Fruit fly (Drosophila melanogaster) whole organism, embryonic: ENCODE data around the gene Spn75F.

Source experiments
- Bgb ChIP-seq: fragments of 200-800 bp; sonication (Bioruptor generic); IDR thresholded peaks from 2 replicates; pipeline ENCODE4 v1.3.6; 2022; ENCODE audit warnings: missing biosample characterization, missing genetic modification characterization; ENCODE audit not compliant: partially characterized antibody
- Blimp-1 ChIP-seq: fragments of 200-800 bp; sonication (Bioruptor generic); optimal IDR thresholded peaks from 3 replicates; lab custom pipeline; 2018; ENCODE audit warnings: missing biosample characterization, missing genetic modification characterization, mild to moderate bottlenecking, moderate library complexity, missing genetic modification reagents
- CG10267 ChIP-seq: fragments of 200-800 bp; sonication (Bioruptor generic); optimal IDR thresholded peaks from 2 replicates; lab custom pipeline; 2018; ENCODE audit warnings: missing biosample characterization, mild to moderate bottlenecking, missing genetic modification characterization, moderate library complexity
- CG11504 ChIP-seq: fragments of 200-800 bp; sonication (Bioruptor generic); optimal IDR thresholded peaks from 3 replicates; lab custom pipeline; 2019; ENCODE audit warnings: missing biosample characterization, mild to moderate bottlenecking, missing genetic modification characterization, moderate library complexity
- CG11560 ChIP-seq: fragments of 200-800 bp; sonication (Bioruptor generic); IDR thresholded peaks from 3 replicates; pipeline ENCODE4 v1.3.6; 2022; ENCODE audit warnings: missing biosample characterization, missing genetic modification characterization
- CG12155 ChIP-seq: fragments of 200-800 bp; sonication (Bioruptor generic); optimal IDR thresholded peaks from 3 replicates; lab custom pipeline; 2016; ENCODE audit warnings: missing biosample characterization, missing genetic modification characterization
- CG12659 ChIP-seq: fragments of 200-800 bp; sonication (Bioruptor generic); optimal IDR thresholded peaks from 3 replicates; lab custom pipeline; 2017; ENCODE audit warnings: mild to moderate bottlenecking, missing biosample characterization, missing genetic modification reagents, missing genetic modification characterization
- CG13624 ChIP-seq: fragments of 200-800 bp; sonication (Bioruptor generic); optimal IDR thresholded peaks from 2 replicates; lab custom pipeline; 2016; ENCODE audit warnings: missing biosample characterization, missing genetic modification characterization
- CG13775 ChIP-seq: fragments of 200-800 bp; sonication (Bioruptor generic); optimal IDR thresholded peaks from 3 replicates; lab custom pipeline; 2017; ENCODE audit warnings: missing biosample characterization, mild to moderate bottlenecking, missing genetic modification characterization
- CG14965 ChIP-seq: fragments of 200-800 bp; sonication (Bioruptor generic); optimal IDR thresholded peaks from 2 replicates; lab custom pipeline; 2016; ENCODE audit warnings: missing biosample characterization, missing genetic modification characterization, borderline replicate concordance
- CG16815 ChIP-seq: fragments of 200-800 bp; sonication (Bioruptor generic); optimal IDR thresholded peaks from 3 replicates; lab custom pipeline; 2017; ENCODE audit warnings: missing biosample characterization, mild to moderate bottlenecking, missing genetic modification characterization
- CG17829 ChIP-seq: fragments of 200-800 bp; optimal IDR thresholded peaks from 2 replicates; lab custom pipeline; 2019; ENCODE audit warnings: missing biosample characterization, mild to moderate bottlenecking, missing genetic modification characterization, moderate library complexity
- CG7745 ChIP-seq: fragments of 200-800 bp; sonication (Bioruptor generic); optimal IDR thresholded peaks from 2 replicates; lab custom pipeline; 2018; ENCODE audit warnings: missing biosample characterization, mild to moderate bottlenecking, missing genetic modification characterization, moderate library complexity
- CG9609 ChIP-seq: fragments of 200-800 bp; sonication (Bioruptor generic); optimal IDR thresholded peaks from 3 replicates; lab custom pipeline; 2016; ENCODE audit warnings: missing biosample characterization, missing genetic modification characterization
- CG9817 ChIP-seq: fragments of 200-800 bp; sonication (Bioruptor generic); optimal IDR thresholded peaks from 2 replicates; lab custom pipeline; 2018; ENCODE audit warnings: missing biosample characterization, mild to moderate bottlenecking, missing genetic modification characterization, moderate library complexity
- Deaf1 ChIP-seq: fragments of 200-800 bp; optimal IDR thresholded peaks from 3 replicates; lab custom pipeline; 2019; ENCODE audit warnings: missing biosample characterization, mild to moderate bottlenecking, missing genetic modification characterization, moderate library complexity
- Dip3 ChIP-seq: fragments of 200-800 bp; sonication (Bioruptor generic); optimal IDR thresholded peaks from 3 replicates; lab custom pipeline; 2016; ENCODE audit warnings: missing biosample characterization, missing genetic modification characterization
- Doc3 ChIP-seq: fragments of 200-800 bp; sonication (Bioruptor generic); IDR thresholded peaks from 3 replicates; pipeline ENCODE4 v1.3.6; 2022; ENCODE audit warnings: missing biosample characterization, missing genetic modification characterization; ENCODE audit not compliant: partially characterized antibody
- Ets65A ChIP-seq: fragments of 200-800 bp; sonication (Bioruptor generic); peaks from one replicate; lab custom pipeline; 2016; ENCODE audit warnings: missing biosample characterization, missing genetic modification characterization
- Ets97D ChIP-seq: fragments of 200-800 bp; sonication (Bioruptor generic); optimal IDR thresholded peaks from 3 replicates; lab custom pipeline; 2016; ENCODE audit warnings: missing biosample characterization, missing genetic modification characterization
- HmgD ChIP-seq: fragments of 200-800 bp; sonication (Bioruptor generic); optimal IDR thresholded peaks from 3 replicates; lab custom pipeline; 2016; ENCODE audit warnings: missing biosample characterization, missing genetic modification characterization
- HmgZ ChIP-seq: fragments of 200-800 bp; sonication (Bioruptor generic); optimal IDR thresholded peaks from 2 replicates; lab custom pipeline; 2018; ENCODE audit warnings: missing biosample characterization, mild to moderate bottlenecking, missing genetic modification characterization
- Lhr ChIP-seq: fragments of 200-800 bp; sonication (Bioruptor generic); optimal IDR thresholded peaks from 3 replicates; lab custom pipeline; 2017; ENCODE audit warnings: mild to moderate bottlenecking, missing biosample characterization, missing genetic modification reagents, missing genetic modification characterization
- MBD-R2 ChIP-seq: fragments of 200-800 bp; sonication (Bioruptor generic); IDR thresholded peaks from 2 replicates; pipeline ENCODE4 v1.3.6; 2022; ENCODE audit warnings: missing biosample characterization, missing genetic modification characterization
- Neu2 ChIP-seq: fragments of 200-800 bp; sonication (Bioruptor generic); optimal IDR thresholded peaks from 3 replicates; lab custom pipeline; 2016; ENCODE audit warnings: missing biosample characterization, missing genetic modification characterization, borderline replicate concordance
- Scr ChIP-seq: fragments of 200-800 bp; sonication (Bioruptor generic); IDR thresholded peaks from 2 replicates; pipeline ENCODE4 v1.3.6; 2022; ENCODE audit warnings: missing biosample characterization, missing genetic modification characterization; ENCODE audit not compliant: partially characterized antibody
- Vsx1 ChIP-seq: fragments of 200-800 bp; sonication (Bioruptor generic); optimal IDR thresholded peaks from 2 replicates; lab custom pipeline; 2017; ENCODE audit warnings: missing biosample characterization, mild to moderate bottlenecking, missing genetic modification characterization, missing genetic modification reagents
- amos ChIP-seq: fragments of 200-800 bp; sonication (Bioruptor generic); IDR thresholded peaks from 2 replicates; pipeline ENCODE4 v1.3.6; 2022; ENCODE audit warnings: missing biosample characterization, missing genetic modification characterization; ENCODE audit not compliant: partially characterized antibody
- bab2 ChIP-seq: fragments of 200-800 bp; sonication (Bioruptor generic); optimal IDR thresholded peaks from 2 replicates; lab custom pipeline; 2016; ENCODE audit warnings: missing biosample characterization, missing genetic modification characterization
- cad ChIP-seq: fragments of >200 bp; optimal IDR thresholded peaks from 2 replicates; lab custom pipeline; 2017; ENCODE audit warnings: missing biosample characterization, missing genetic modification characterization
- caup ChIP-seq: fragments of 200-800 bp; sonication (Bioruptor generic); optimal IDR thresholded peaks from 3 replicates; lab custom pipeline; 2017; ENCODE audit warnings: missing biosample characterization, mild to moderate bottlenecking, missing genetic modification characterization, moderate library complexity; ENCODE audit not compliant: severe bottlenecking
- en ChIP-seq: fragments of 200-800 bp; sonication (Bioruptor generic); optimal IDR thresholded peaks from 2 replicates; lab custom pipeline; 2016; ENCODE audit warnings: missing biosample characterization, missing genetic modification characterization
- gcm ChIP-seq: fragments of 200-800 bp; sonication (Bioruptor generic); optimal IDR thresholded peaks from 2 replicates; lab custom pipeline; 2019; ENCODE audit warnings: missing biosample characterization, mild to moderate bottlenecking, missing genetic modification characterization, moderate library complexity
- hkb ChIP-seq, 2 experiments: fragments of 200-800 bp in 1 of 2; fragments of >200 bp in 1 of 2; sonication (Bioruptor generic) in 1 of 2; IDR thresholded peaks in 1 of 2; optimal IDR thresholded peaks in 1 of 2; 2 replicates each; pipeline versions ENCODE4 v1.3.6 to Lab custom; 2017 to 2022; ENCODE audit warnings: missing biosample characterization in 1 of 2, missing genetic modification characterization in 1 of 2
- ind ChIP-seq: fragments of 200-800 bp; sonication (Bioruptor generic); optimal IDR thresholded peaks from 3 replicates; lab custom pipeline; 2016; ENCODE audit warnings: missing biosample characterization, missing genetic modification characterization
- insv ChIP-seq, 2 experiments: fragments of 200-800 bp; sonication (Bioruptor generic); optimal IDR thresholded peaks; 3 replicates each; lab custom pipeline; 2016 to 2018; ENCODE audit warnings: missing biosample characterization in 2 of 2, missing genetic modification characterization in 2 of 2
- maf-S ChIP-seq: fragments of 200-800 bp; sonication (Bioruptor generic); optimal IDR thresholded peaks from 2 replicates; lab custom pipeline; 2016; ENCODE audit warnings: missing biosample characterization, missing genetic modification characterization
- oc ChIP-seq: fragments of 200-800 bp; sonication (Bioruptor generic); optimal IDR thresholded peaks from 2 replicates; lab custom pipeline; 2018; ENCODE audit warnings: missing biosample characterization, mild to moderate bottlenecking, missing genetic modification characterization, moderate library complexity
- psq ChIP-seq: fragments of 200-800 bp; sonication (Bioruptor generic); optimal IDR thresholded peaks from 2 replicates; lab custom pipeline; 2017; ENCODE audit warnings: missing biosample characterization, missing genetic modification characterization
- slbo ChIP-seq: fragments of 200-800 bp; sonication (Bioruptor generic); IDR thresholded peaks from 2 replicates; pipeline ENCODE4 v1.3.6; 2022; ENCODE audit warnings: missing biosample characterization, missing genetic modification characterization
- stwl ChIP-seq: fragments of 200-800 bp; sonication (Bioruptor generic); optimal IDR thresholded peaks from 3 replicates; lab custom pipeline; 2018; ENCODE audit warnings: missing biosample characterization, mild to moderate bottlenecking, missing genetic modification characterization, moderate library complexity
- tin ChIP-seq: fragments of 200-800 bp; sonication (Bioruptor generic); optimal IDR thresholded peaks from 3 replicates; lab custom pipeline; 2016; ENCODE audit warnings: missing biosample characterization, missing genetic modification characterization
- trh ChIP-seq: fragments of 200-800 bp; sonication (Bioruptor generic); optimal IDR thresholded peaks from 2 replicates; lab custom pipeline; 2016; ENCODE audit warnings: missing biosample characterization, missing genetic modification characterization
- usp ChIP-seq: fragments of >200 bp; optimal IDR thresholded peaks from 2 replicates; lab custom pipeline; 2017; ENCODE audit warnings: missing biosample characterization, missing genetic modification characterization
- vvl ChIP-seq: fragments of 200-800 bp; sonication (Bioruptor generic); IDR thresholded peaks from 2 replicates; pipeline ENCODE4 v1.3.6; 2022; ENCODE audit warnings: missing biosample characterization, missing genetic modification characterization

Gene Spn75F

dm6 chr3L:19142587-19142986 lies 13.1 kb upstream of the Spn75F start:
- TF ChIP-seq stwl (tag; lab: Kevin White, UChicago) (peak; percentile 95), Neu2 (no peak), Lhr (GFP tag; lab: Kevin White, UChicago) (no peak)
- TF ChIP-seq, all 482 proteins: peak for 1

DNA sequence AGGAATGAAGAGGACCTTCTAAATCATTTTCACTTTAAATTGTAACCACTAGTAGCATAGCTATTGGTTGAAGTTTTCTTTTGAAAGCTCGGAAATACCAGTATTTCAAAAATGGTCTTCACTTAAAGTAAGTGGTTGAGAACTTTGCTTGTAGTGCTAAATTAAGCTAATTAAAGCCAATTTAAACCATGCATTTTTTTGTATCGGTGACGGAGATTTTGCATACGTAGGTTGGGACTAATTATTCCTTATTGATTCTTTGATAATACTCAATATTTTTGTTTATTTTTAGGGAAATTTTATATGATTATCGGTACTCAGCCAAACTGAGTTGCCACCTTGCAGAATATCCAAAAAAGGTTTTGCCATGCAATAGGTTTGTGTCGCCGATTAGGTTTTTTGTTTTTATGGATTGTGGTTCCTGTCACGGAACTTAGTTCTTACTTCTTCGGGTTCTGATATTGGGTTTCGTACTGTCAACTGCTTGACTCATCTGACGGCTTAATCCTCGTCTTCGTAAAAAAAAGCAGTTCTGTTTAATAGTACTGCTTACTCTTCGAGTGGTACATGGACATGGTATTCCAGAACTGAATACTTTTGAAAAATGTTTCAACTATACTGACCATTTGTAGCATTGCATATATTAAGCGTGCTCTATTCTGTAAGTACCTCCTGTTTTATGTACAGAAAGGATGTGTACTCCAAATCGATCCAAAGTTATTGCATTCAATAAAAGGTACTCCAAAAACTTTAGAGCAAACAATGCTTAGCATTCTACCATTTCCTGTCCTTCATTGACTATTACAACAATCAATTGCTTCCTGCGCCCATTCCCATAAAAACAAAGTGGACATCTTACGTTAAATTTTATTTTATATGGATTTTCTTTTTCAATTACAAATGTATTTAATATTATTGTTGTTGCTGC lies 10.9 kb upstream of the Spn75F start:
- peak; percentile 39 for TF ChIP-seq CG17829
- TF ChIP-seq HmgD (GFP tag; lab: Kevin White, UChicago) = peak; percentile 86
- peak in 1 of 2 experiments; percentile 59 for TF ChIP-seq insv (GFP tag; optimal IDR thresholded peaks at IDR 0.05; lab: Kevin White, UChicago)
- peak; percentile 33; the same call in 1 of the 3 replicates for TF ChIP-seq CG11560 (tag; lab: Robert Waterston, UW)
- TF ChIP-seq Bgb (GFP tag; lab: Robert Waterston, UW) = peak; percentile 37; the same call in 1 of the 2 replicates
- TF ChIP-seq en (GFP tag; lab: Kevin White, UChicago) = no peak
- peak; percentile 84 for TF ChIP-seq Ets65A (GFP tag; lab: Kevin White, UChicago)
- TF ChIP-seq Ets97D = peak; percentile 69
- peak; percentile 8 for TF ChIP-seq CG12155 (GFP tag; lab: Kevin White, UChicago)
- no peak for TF ChIP-seq CG7745 (tag; lab: Kevin White, UChicago)
- peak; percentile 13 for TF ChIP-seq CG14965 (GFP tag; lab: Kevin White, UChicago)
- TF ChIP-seq Doc3 (GFP tag; lab: Robert Waterston, UW) = no peak
- no peak for TF ChIP-seq Blimp-1
- no peak for TF ChIP-seq trh (GFP tag; lab: Kevin White, UChicago)
- TF ChIP-seq ind (GFP tag; lab: Kevin White, UChicago) = no peak
- no peak for TF ChIP-seq CG16815
- no peak for TF ChIP-seq CG9817 (tag; lab: Kevin White, UChicago)
- peak; percentile 22 for TF ChIP-seq CG13624 (GFP tag; lab: Kevin White, UChicago)
- peak; percentile 96 for TF ChIP-seq Vsx1 (GFP tag; lab: Kevin White, UChicago)
- peak; percentile 54 for TF ChIP-seq CG9609
- no peak for TF ChIP-seq tin (GFP tag; lab: Kevin White, UChicago)
- peak; percentile 71 for TF ChIP-seq oc
- TF ChIP-seq psq (GFP tag; lab: Kevin White, UChicago) = no peak
- TF ChIP-seq HmgZ (tag; lab: Kevin White, UChicago) = peak; percentile 69
- peak; percentile 22 for TF ChIP-seq Dip3 (GFP tag; lab: Kevin White, UChicago)
- TF ChIP-seq CG13775 (GFP tag; lab: Kevin White, UChicago) = no peak
- peak; percentile 53 for TF ChIP-seq amos (GFP tag; lab: Robert Waterston, UW)
- no peak for TF ChIP-seq cad
- peak; percentile 29 for TF ChIP-seq CG10267 (tag; lab: Kevin White, UChicago)
- no peak for TF ChIP-seq gcm
- TF ChIP-seq bab2 = no peak
- TF ChIP-seq usp (GFP tag; lab: Kevin White, UChicago) = no peak
- TF ChIP-seq CG11504 (tag; lab: Kevin White, UChicago) = peak; percentile 44
- peak; percentile 87 for TF ChIP-seq hkb (optimal IDR thresholded peaks at IDR 0.05; lab: Kevin White, UChicago)
- no peak for TF ChIP-seq hkb (GFP tag; IDR thresholded peaks at IDR 0.05; lab: Robert Waterston, UW)
- TF ChIP-seq Deaf1 (tag; lab: Kevin White, UChicago) = no peak
- peak; percentile 48 for TF ChIP-seq vvl (GFP tag; lab: Robert Waterston, UW)
- no peak for TF ChIP-seq caup (GFP tag; lab: Kevin White, UChicago)
- TF ChIP-seq slbo (GFP tag; lab: Robert Waterston, UW) = peak; percentile 29; the same call in 1 of the 2 replicates
- peak; percentile 2 for TF ChIP-seq CG12659 (GFP tag; lab: Kevin White, UChicago)
- TF ChIP-seq Scr (GFP tag; lab: Robert Waterston, UW) = no peak
- TF ChIP-seq maf-S (GFP tag; lab: Kevin White, UChicago) = no peak
- 0 out of 2 replicates have a peak, but pooled peaks have one; percentile 11 for TF ChIP-seq MBD-R2 (GFP tag; lab: Robert Waterston, UW)
